Worm (Caenorhabditis elegans): ENCODE measurements around the gene skr-15.

Gene skr-15

DNA sequence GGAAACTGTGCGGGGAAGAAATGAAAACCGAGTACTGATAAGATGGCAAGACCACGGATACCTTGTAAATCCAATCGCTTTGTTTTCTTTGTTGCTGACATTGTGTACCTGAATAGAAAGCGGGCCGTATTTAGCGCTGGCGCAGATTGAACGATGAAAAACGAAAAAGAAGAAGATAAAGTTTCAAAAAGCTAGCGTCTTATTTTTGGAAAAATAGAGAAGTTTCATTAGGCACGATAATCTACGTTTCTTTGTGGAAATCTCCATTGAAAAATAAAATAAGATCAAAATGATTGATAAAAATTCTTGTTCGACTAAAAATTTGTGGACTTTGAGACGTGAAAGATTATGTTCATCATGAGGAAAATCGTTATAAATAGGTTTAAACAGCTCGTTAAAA lies 12.0 kb downstream of the skr-15 start, which contains the start of gene oac-4:
Gene oac-4, minus strand, starts transcription at position 101 of the 400 bp plus-strand sequence.
- no peak for TF ChIP-seq F37D6.2 (tag; optimal IDR thresholded peaks at IDR 0.05)
- 0 out of 2 replicates have a peak, but pooled peaks have one; percentile 6 for TF ChIP-seq ctbp-1 (GFP tag; IDR thresholded peaks at IDR 0.05)
- TF ChIP-seq mes-2 (tag; optimal IDR thresholded peaks at IDR 0.05; ENCODE audit: poor library complexity, severe bottlenecking) = no peak

DNA sequence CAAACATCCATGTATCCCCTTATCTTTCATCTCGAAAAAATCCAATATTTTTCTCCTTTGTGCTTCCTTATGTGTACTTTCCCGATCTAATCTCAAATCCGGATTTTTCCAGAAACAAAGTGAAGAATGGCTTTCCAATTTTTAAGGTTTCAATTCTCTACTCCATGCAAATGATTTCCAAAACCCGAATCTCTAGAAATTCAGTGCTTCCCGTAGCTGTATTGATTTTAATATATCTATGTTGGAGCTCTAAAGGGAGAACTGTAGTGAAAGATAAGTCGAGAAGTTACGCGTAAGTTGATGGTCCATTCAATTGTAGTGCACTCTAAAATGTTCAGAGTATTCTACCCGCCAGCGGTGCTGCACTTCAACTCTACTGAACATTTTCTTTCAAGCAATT lies 15.6 kb downstream of the skr-15 start, which contains the start of gene C17A2.4:
Gene C17A2.4, plus strand, starts transcription at position 301 of the 400 bp plus-strand sequence.
- TF ChIP-seq aha-1 (tag) (peak; percentile 10), pha-4 (GFP tag; IDR thresholded peaks at IDR 0.05) (no peak), pha-4 (tag; optimal IDR thresholded peaks at IDR 0.05) (no peak)

DNA sequence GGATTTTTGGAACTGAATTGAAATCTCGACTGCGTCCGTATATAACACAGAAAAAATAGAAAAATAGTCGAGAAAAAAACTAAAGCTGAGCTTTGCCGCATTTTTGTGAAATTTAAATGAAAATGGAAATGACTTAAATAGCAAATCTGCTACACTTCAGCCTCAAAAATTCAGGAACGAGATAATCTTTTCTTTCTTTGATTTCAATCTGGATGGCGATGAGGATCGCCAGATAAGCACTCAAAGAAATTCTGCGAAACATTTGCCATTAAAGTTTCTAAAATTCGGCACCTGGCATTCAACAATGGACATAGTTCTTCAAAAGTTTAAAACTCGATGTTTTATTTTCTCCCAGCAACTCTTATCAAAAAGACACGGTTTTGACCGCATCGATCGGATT lies 19.4 kb downstream of the skr-15 start, which contains the start of the genes C17A2.7 and C17A2.3:
Gene C17A2.7, minus strand, starts transcription at position 101 of the 400 bp plus-strand sequence.
Gene C17A2.3, plus strand, starts transcription at position 305 of the 400 bp plus-strand sequence.
- TF ChIP-seq fos-1 (tag; optimal IDR thresholded peaks at IDR 0.05) (no peak), aha-1 (tag) (peak; percentile 78)

DNA sequence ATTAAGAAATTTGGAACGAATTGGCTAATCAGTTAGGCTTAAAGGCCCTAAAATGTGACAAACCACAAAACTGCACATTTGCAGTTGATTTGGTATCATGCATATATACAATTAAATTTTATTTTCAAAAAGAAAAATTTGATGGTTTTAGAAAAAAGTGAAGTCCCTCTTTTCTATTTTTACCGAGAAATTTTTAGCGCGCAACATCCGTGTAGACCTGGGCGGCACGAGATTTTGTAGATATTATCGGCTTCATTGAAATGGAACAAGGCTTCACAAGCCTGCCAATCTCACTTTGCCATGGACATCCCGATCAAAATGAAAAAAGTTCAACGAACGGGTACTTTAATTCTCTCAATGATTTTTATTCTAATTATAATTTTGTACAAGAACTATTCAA lies 22.1 kb downstream of the skr-15 start, which contains the start of gene C17A2.2:
Gene C17A2.2, plus strand, starts transcription at position 301 of the 400 bp plus-strand sequence.
- TF ChIP-seq dpl-1 (GFP tag; optimal IDR thresholded peaks at IDR 0.05) (no peak), unc-62 (GFP tag; optimal IDR thresholded peaks at IDR 0.05 in 1 of 2) (peak in 1 of 2 experiments; percentile 69), unc-62 (tag; optimal IDR thresholded peaks at IDR 0.05) (no peak)

DNA sequence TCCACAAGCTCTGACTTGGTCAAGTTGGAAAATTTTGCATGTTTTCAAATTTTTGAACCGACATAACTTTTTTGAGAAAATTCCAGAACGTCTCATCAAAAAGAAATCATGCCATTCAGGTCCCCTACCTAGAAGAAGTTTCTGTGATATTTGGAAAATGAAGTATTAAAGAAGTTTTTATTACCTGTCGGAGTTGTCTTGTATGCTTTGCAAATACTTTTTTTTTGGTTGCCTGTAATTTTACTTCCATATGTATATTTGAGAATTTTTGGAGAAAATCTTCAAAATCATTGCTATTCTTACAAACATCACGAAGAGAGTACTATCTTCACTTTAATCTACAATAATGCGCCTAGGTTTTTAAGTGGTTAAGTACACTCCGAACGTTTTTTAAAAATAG lies 26.7 kb downstream of the skr-15 start, which contains the start of gene nhr-72:
Gene nhr-72, minus strand, starts transcription at position 101 of the 400 bp plus-strand sequence.
- no peak for TF ChIP-seq nhr-77 (tag; optimal IDR thresholded peaks at IDR 0.05)
- no peak for TF ChIP-seq T20F7.1 (GFP tag; optimal IDR thresholded peaks at IDR 0.05)
- no peak for TF ChIP-seq zag-1 (tag; optimal IDR thresholded peaks at IDR 0.05)
- TF ChIP-seq ceh-62 (tag; optimal IDR thresholded peaks at IDR 0.05) = no peak
- TF ChIP-seq daf-19 (GFP tag; conservative IDR thresholded peaks at IDR 0.05) = no peak
- TF ChIP-seq unc-62 (GFP tag; optimal IDR thresholded peaks at IDR 0.05 in 1 of 2) = no peak
- no peak for TF ChIP-seq unc-62 (tag; optimal IDR thresholded peaks at IDR 0.05)
- no peak for TF ChIP-seq T26A8.4 (GFP tag; IDR thresholded peaks at IDR 0.05)
- TF ChIP-seq F37D6.2 (tag; optimal IDR thresholded peaks at IDR 0.05) = no peak
- no peak for TF ChIP-seq nhr-11 (tag; optimal IDR thresholded peaks at IDR 0.05)
- no peak for TF ChIP-seq Y105C5A.15 (GFP tag; IDR thresholded peaks at IDR 0.05)
- no peak for TF ChIP-seq aha-1 (tag)
- TF ChIP-seq ztf-7 (tag; optimal IDR thresholded peaks at IDR 0.05) = no peak
- no peak for TF ChIP-seq hlh-11 (tag; optimal IDR thresholded peaks at IDR 0.05)

DNA sequence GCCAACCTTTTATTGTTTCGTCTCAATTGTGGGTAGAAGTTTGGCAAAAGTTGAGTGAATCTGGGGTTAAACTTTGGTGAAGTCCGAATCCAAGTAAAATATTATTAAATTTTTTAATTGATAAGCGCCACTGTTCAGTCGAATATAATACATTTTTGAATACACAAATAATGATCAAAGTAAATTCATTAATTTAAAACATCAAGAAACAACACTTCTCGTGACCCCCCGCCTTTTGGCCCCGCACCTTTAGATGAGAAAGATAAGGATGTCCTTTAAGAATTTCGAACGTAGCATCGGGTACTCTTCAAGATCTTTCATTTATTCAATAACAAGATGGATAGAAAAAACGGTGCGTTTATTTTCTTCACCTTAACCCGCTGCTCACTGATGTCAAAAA lies 28.7 kb downstream of the skr-15 start, which contains the start of gene nhr-257:
Gene nhr-257, plus strand, starts transcription at position 301 of the 400 bp plus-strand sequence.
- TF ChIP-seq saeg-2 (GFP tag; IDR thresholded peaks at IDR 0.05) = no peak
- no peak for TF ChIP-seq fkh-10 (GFP tag; optimal IDR thresholded peaks at IDR 0.05)
- TF ChIP-seq nhr-42 (GFP tag; IDR thresholded peaks at IDR 0.05) = no peak
- TF ChIP-seq Y105C5A.15 (GFP tag; IDR thresholded peaks at IDR 0.05) = no peak
- no peak for TF ChIP-seq snpc-4 (tag; optimal IDR thresholded peaks at IDR 0.05)

DNA sequence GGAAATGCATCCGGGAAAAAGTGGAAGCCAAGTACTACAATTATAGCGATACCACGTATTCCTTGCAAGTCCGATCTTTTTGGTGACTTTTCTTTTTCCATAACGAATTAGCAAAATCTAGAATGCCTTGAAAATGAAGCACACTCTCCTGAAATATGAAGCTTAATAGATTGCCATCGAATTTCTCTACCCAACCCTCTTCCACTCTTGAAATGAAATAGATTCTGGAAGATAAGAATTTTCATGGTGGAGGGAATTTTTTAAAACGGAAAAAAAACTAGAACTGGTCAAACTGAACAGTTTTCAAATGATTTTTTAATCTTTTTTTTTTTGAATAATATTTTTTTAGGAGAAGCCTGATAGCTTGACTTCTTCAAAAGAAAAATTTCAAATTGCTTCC lies 36.9 kb downstream of the skr-15 start, which contains the start of gene oac-11:
Gene oac-11, minus strand, starts transcription at position 101 of the 400 bp plus-strand sequence.
- TF ChIP-seq lir-3 (tag; optimal IDR thresholded peaks at IDR 0.05) (no peak), ces-1 (GFP tag; optimal IDR thresholded peaks at IDR 0.05) (no peak), fos-1 (tag; optimal IDR thresholded peaks at IDR 0.05) (no peak), dve-1 (tag; optimal IDR thresholded peaks at IDR 0.05; ENCODE audit: insufficient read depth) (no peak), daf-19 (GFP tag; conservative IDR thresholded peaks at IDR 0.05) (no peak), jun-1 (tag; optimal IDR thresholded peaks at IDR 0.05) (no peak), R02D3.7 (tag; optimal IDR thresholded peaks at IDR 0.05) (no peak), D1046.2 (GFP tag; IDR thresholded peaks at IDR 0.05) (no peak), Y75B8A.6 (GFP tag; IDR thresholded peaks at IDR 0.05) (no peak), snpc-4 (tag; optimal IDR thresholded peaks at IDR 0.05) (no peak), nhr-11 (tag; optimal IDR thresholded peaks at IDR 0.05) (no peak), hif-1 (tag; optimal IDR thresholded peaks at IDR 0.05) (no peak), hmg-1.1 (GFP tag; IDR thresholded peaks at IDR 0.05) (no peak), fkh-10 (GFP tag; optimal IDR thresholded peaks at IDR 0.05) (no peak), mdl-1 (tag; optimal IDR thresholded peaks at IDR 0.05) (no peak), lim-7 (GFP tag; IDR thresholded peaks at IDR 0.05) (no peak)
